Worm (Caenorhabditis elegans): ENCODE measurements around the gene T12C9.7.

ce11 chrII:4417333-4417732 is 43.4 kb downstream of the T12C9.7 start, which contains the start of gene sod-5:
- TF ChIP-seq mbf-1 (tag; optimal IDR thresholded peaks at IDR 0.05) (no peak), unc-39 (tag; optimal IDR thresholded peaks at IDR 0.05) (no peak), nhr-10 (tag; optimal IDR thresholded peaks at IDR 0.05) (no peak), zag-1 (tag; optimal IDR thresholded peaks at IDR 0.05) (no peak), ama-1 (optimal IDR thresholded peaks at IDR 0.05) (no peak)
